Worm (Caenorhabditis elegans) whole organism, L3 larva: ENCODE results near the gene ocr-2.

Experiments
- ceh-82 ChIP-seq: fragments of 150-350 bp; optimal IDR thresholded peaks from 2 replicates; lab custom pipeline; 2014; ENCODE audit warnings: missing biosample characterization, missing genetic modification characterization
- lin-39 ChIP-seq: fragments of 150-350 bp; optimal IDR thresholded peaks from 2 replicates; lab custom pipeline; 2018; ENCODE audit warnings: missing biosample characterization, missing genetic modification reagents, missing genetic modification characterization
- nhr-12 ChIP-seq: fragments of 150-350 bp; optimal IDR thresholded peaks from 2 replicates; lab custom pipeline; 2014; ENCODE audit warnings: missing biosample characterization, missing genetic modification characterization
- nhr-76 ChIP-seq: fragments of 150-350 bp; sonication (generic microtip); optimal IDR thresholded peaks from 5 replicates; lab custom pipeline; 2014; ENCODE audit warnings: missing biosample characterization, missing genetic modification characterization
- pha-4 ChIP-seq: fragments of 150-350 bp; optimal IDR thresholded peaks from 2 replicates; lab custom pipeline; 2014; ENCODE audit warnings: missing biosample characterization, missing genetic modification reagents, missing genetic modification characterization
- snpc-4 ChIP-seq: fragments of 150-350 bp; optimal IDR thresholded peaks from 2 replicates; lab custom pipeline; 2014; ENCODE audit warnings: missing biosample characterization, missing genetic modification characterization
- tbx-2 ChIP-seq: sonication (generic microtip); optimal IDR thresholded peaks from 2 replicates; lab custom pipeline; 2016; ENCODE audit warnings: mild to moderate bottlenecking, missing genetic modification characterization, missing compliant biosample characterization
- unc-62 ChIP-seq: fragments of 150-350 bp; sonication (generic microtip); optimal IDR thresholded peaks from 4 replicates; lab custom pipeline; 2014; ENCODE audit warnings: missing biosample characterization, missing genetic modification reagents, missing genetic modification characterization

DNA sequence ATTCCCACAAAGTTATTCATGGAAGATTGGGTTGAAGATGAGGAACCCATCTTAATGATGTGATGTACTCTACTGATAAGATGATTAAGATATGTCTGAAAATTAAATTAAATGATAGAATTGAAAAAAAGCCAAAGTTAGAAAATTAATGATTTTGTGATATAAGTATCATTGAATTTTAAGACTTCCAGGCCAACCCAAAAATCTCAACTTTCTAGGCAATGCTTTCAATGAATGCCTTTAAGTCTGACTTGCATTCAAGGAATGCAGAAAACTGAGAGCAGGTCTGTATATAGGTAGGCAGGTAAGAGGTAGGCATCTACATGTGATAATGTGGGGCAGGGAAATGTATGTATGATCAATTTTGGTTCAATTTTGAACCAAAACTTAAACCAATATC is at the start of gene ocr-2:
- no peak for TF ChIP-seq nhr-12 (tag; lab: Kevin White, UChicago)
- no peak for TF ChIP-seq tbx-2 (tag; lab: Kevin White, UChicago)
- TF ChIP-seq unc-62: no peak
- TF ChIP-seq lin-39 (tag; lab: Kevin White, UChicago): no peak
- no peak for TF ChIP-seq snpc-4 (tag; lab: Kevin White, UChicago)
- no peak for TF ChIP-seq pha-4 (tag; lab: Kevin White, UChicago)
- TF ChIP-seq nhr-76 (tag; lab: Kevin White, UChicago): no peak
- no peak for TF ChIP-seq ceh-82 (tag; lab: Kevin White, UChicago)
